Worm (Caenorhabditis elegans) whole organism, young adult: ENCODE data around the gene nhr-270.

Experiments used
- B0035.1 ChIP-seq: sonication (generic microtip); optimal IDR thresholded peaks from 2 replicates; lab custom pipeline; 2016; ENCODE audit warnings: missing genetic modification characterization, mild to moderate bottlenecking, missing compliant biosample characterization, missing genotype, missing genetic modification reagents
- F23B12.7 ChIP-seq: sonication (generic microtip); optimal IDR thresholded peaks from 2 replicates; lab custom pipeline; 2017; ENCODE audit warnings: missing genetic modification characterization, mild to moderate bottlenecking, missing compliant biosample characterization, antibody characterized with exemption, moderate library complexity; ENCODE audit not compliant: insufficient read depth
- F37B4.10 ChIP-seq: fragments of 200-800 bp; sonication (Bioruptor generic); IDR thresholded peaks from 2 replicates; pipeline ENCODE4 v1.3.6; 2022; ENCODE audit warnings: missing genetic modification characterization, missing compliant biosample characterization
- ama-1 ChIP-seq, 3 experiments: fragments of 150-350 bp in 1 of 3; sonication (generic microtip) in 2 of 3; optimal IDR thresholded peaks; 2 replicates each; lab custom pipeline; 2014 to 2018; ENCODE audit warnings: missing biosample characterization in 2 of 3, missing genetic modification characterization in 2 of 3, missing genetic modification reagents in 2 of 3
- aptf-2 ChIP-seq: fragments of 200-800 bp; sonication (Bioruptor generic); conservative IDR thresholded peaks from 2 replicates; pipeline ENCODE4 v1.3.6; 2022; ENCODE audit warnings: missing genetic modification reagents, missing genetic modification characterization, missing compliant biosample characterization
- athp-1 ChIP-seq: sonication (generic microtip); optimal IDR thresholded peaks from 2 replicates; lab custom pipeline; 2017; ENCODE audit warnings: mild to moderate bottlenecking, missing genetic modification characterization, missing compliant biosample characterization
- attf-3 ChIP-seq: fragments of 200-800 bp; sonication (Bioruptor generic); conservative IDR thresholded peaks from 2 replicates; pipeline ENCODE4 v1.3.6; 2022; ENCODE audit warnings: missing genetic modification reagents, missing genetic modification characterization, missing compliant biosample characterization
- bed-2 ChIP-seq: fragments of 200-800 bp; sonication (Bioruptor generic); IDR thresholded peaks from 2 replicates; pipeline ENCODE4 v1.3.6; 2022; ENCODE audit warnings: missing genetic modification reagents, missing genetic modification characterization, missing compliant biosample characterization
- ccch-3 ChIP-seq: fragments of 200-800 bp; sonication (Bioruptor generic); optimal IDR thresholded peaks from 2 replicates; lab custom pipeline; 2018; ENCODE audit warnings: mild to moderate bottlenecking, missing genetic modification characterization, missing compliant biosample characterization
- cebp-1 ChIP-seq, 2 experiments: fragments of 200-800 bp in 1 of 2; sonication (Bioruptor generic) in 1 of 2; sonication (generic microtip) in 1 of 2; IDR thresholded peaks in 1 of 2; optimal IDR thresholded peaks in 1 of 2; 2 replicates each; pipeline versions ENCODE4 v1.3.6 to Lab custom; 2017 to 2022; ENCODE audit warnings: missing compliant biosample characterization in 2 of 2, missing genetic modification characterization in 2 of 2, mild to moderate bottlenecking in 1 of 2, missing genetic modification reagents in 1 of 2, moderate library complexity in 1 of 2
- cebp-2 ChIP-seq: fragments of 200-800 bp; sonication (Bioruptor generic); IDR thresholded peaks from 2 replicates; pipeline ENCODE4 v1.3.6; 2022; ENCODE audit warnings: missing genetic modification characterization, missing compliant biosample characterization
- ceh-91 ChIP-seq: fragments of 200-800 bp; sonication (Bioruptor generic); IDR thresholded peaks from 2 replicates; pipeline ENCODE4 v1.3.6; 2022; ENCODE audit warnings: missing genetic modification reagents, missing genetic modification characterization, missing compliant biosample characterization
- ets-4 ChIP-seq: fragments of 200-800 bp; sonication (Bioruptor generic); optimal IDR thresholded peaks from 2 replicates; lab custom pipeline; 2018; ENCODE audit warnings: mild to moderate bottlenecking, missing genetic modification characterization, missing compliant biosample characterization
- gei-17 ChIP-seq: fragments of 200-800 bp; sonication (Bioruptor generic); optimal IDR thresholded peaks from 2 replicates; lab custom pipeline; 2018; ENCODE audit warnings: mild to moderate bottlenecking, missing genetic modification characterization, missing compliant biosample characterization
- him-1 ChIP-seq: sonication (generic microtip); optimal IDR thresholded peaks from 2 replicates; lab custom pipeline; 2016; ENCODE audit warnings: missing genotype, missing genetic modification reagents, missing genetic modification characterization, missing compliant biosample characterization
- hrde-1 ChIP-seq: sonication (generic microtip); optimal IDR thresholded peaks from 2 replicates; lab custom pipeline; 2016; ENCODE audit warnings: missing genetic modification characterization, mild to moderate bottlenecking, missing compliant biosample characterization, moderate library complexity, missing genotype, missing genetic modification reagents, borderline replicate concordance
- lin-40 ChIP-seq: sonication (generic microtip); optimal IDR thresholded peaks from 2 replicates; lab custom pipeline; 2016; ENCODE audit warnings: missing genetic modification characterization, mild to moderate bottlenecking, missing compliant biosample characterization, missing genotype, missing genetic modification reagents
- madf-3 ChIP-seq: fragments of 200-800 bp; sonication (Bioruptor generic); IDR thresholded peaks from 2 replicates; pipeline ENCODE4 v1.3.6; 2022; ENCODE audit warnings: missing genetic modification reagents, missing genetic modification characterization, missing compliant biosample characterization
- madf-6 ChIP-seq: fragments of 200-800 bp; sonication (Bioruptor generic); IDR thresholded peaks from 2 replicates; pipeline ENCODE4 v1.3.6; 2022; ENCODE audit warnings: missing genetic modification reagents, missing genetic modification characterization, missing compliant biosample characterization
- mcd-1 ChIP-seq: fragments of 200-800 bp; sonication (Bioruptor generic); IDR thresholded peaks from 2 replicates; pipeline ENCODE4 v1.3.6; 2022; ENCODE audit warnings: missing genetic modification reagents, missing genetic modification characterization, missing compliant biosample characterization
- mes-4 ChIP-seq: sonication (generic microtip); optimal IDR thresholded peaks from 2 replicates; lab custom pipeline; 2016; ENCODE audit warnings: missing genotype, missing genetic modification characterization, missing compliant biosample characterization
- nfya-1 ChIP-seq: sonication (generic microtip); optimal IDR thresholded peaks from 2 replicates; lab custom pipeline; 2017; ENCODE audit warnings: antibody characterized with exemption, missing compliant biosample characterization, missing genetic modification characterization, borderline replicate concordance; ENCODE audit not compliant: insufficient read depth
- nfyb-1 ChIP-seq: fragments of 200-800 bp; sonication (Bioruptor generic); IDR thresholded peaks from 2 replicates; pipeline ENCODE4 v1.3.6; 2022; ENCODE audit warnings: missing genetic modification reagents, missing genetic modification characterization, missing compliant biosample characterization
- rec-8 ChIP-seq, 2 experiments: sonication (generic microtip); optimal IDR thresholded peaks; 2 replicates each; lab custom pipeline; 2016; ENCODE audit warnings: mild to moderate bottlenecking in 2 of 2, missing genetic modification characterization in 2 of 2, missing genetic modification reagents in 2 of 2, missing genotype in 2 of 2, missing biosample characterization in 1 of 2, missing compliant biosample characterization in 1 of 2, moderate library complexity in 1 of 2
- snpc-1.1 ChIP-seq: sonication (generic microtip); optimal IDR thresholded peaks from 2 replicates; lab custom pipeline; 2017; ENCODE audit warnings: missing genetic modification characterization, mild to moderate bottlenecking, missing compliant biosample characterization, antibody characterized with exemption, moderate library complexity, missing genotype, missing genetic modification reagents; ENCODE audit not compliant: insufficient read depth
- snpc-4 ChIP-seq, 5 experiments: fragments of 150-350 bp in 1 of 5; sonication (generic microtip) in 4 of 5; optimal IDR thresholded peaks; 2 replicates each; lab custom pipeline; 2014 to 2018; ENCODE audit warnings: missing genetic modification characterization in 5 of 5, missing biosample characterization in 3 of 5, antibody characterized with exemption in 2 of 5, mild to moderate bottlenecking in 2 of 5, missing compliant biosample characterization in 2 of 5, missing genotype in 2 of 5, moderate library complexity in 2 of 5, missing genetic modification reagents in 1 of 5
- tbx-9 ChIP-seq: sonication (generic microtip); optimal IDR thresholded peaks from 2 replicates; lab custom pipeline; 2016; ENCODE audit warnings: borderline replicate concordance, missing genetic modification characterization, inconsistent platforms, missing compliant biosample characterization
- unc-62 ChIP-seq: fragments of 150-350 bp; optimal IDR thresholded peaks from 2 replicates; lab custom pipeline; 2014; ENCODE audit warnings: missing biosample characterization, missing genetic modification reagents, missing genetic modification characterization
- xnd-1 ChIP-seq: sonication (generic microtip); optimal IDR thresholded peaks from 2 replicates; lab custom pipeline; 2016; ENCODE audit warnings: missing genotype, missing genetic modification reagents, missing genetic modification characterization, missing compliant biosample characterization
- zfh-2 ChIP-seq: fragments of 200-800 bp; sonication (Bioruptor generic); conservative IDR thresholded peaks from 2 replicates; pipeline ENCODE4 v1.3.6; 2022; ENCODE audit warnings: missing genetic modification reagents, missing genetic modification characterization, missing compliant biosample characterization
- ztf-22 ChIP-seq: fragments of 200-800 bp; sonication (Bioruptor generic); optimal IDR thresholded peaks from 2 replicates; lab custom pipeline; 2018; ENCODE audit warnings: mild to moderate bottlenecking, missing genetic modification characterization, moderate library complexity, missing compliant biosample characterization
- ztf-6 ChIP-seq: fragments of 200-800 bp; sonication (Bioruptor generic); IDR thresholded peaks from 2 replicates; pipeline ENCODE4 v1.3.6; 2022; ENCODE audit warnings: missing genetic modification reagents, missing genetic modification characterization, missing compliant biosample characterization

nhr-270 gene

ce11 chrV:810281-810862 is 5.8 kb upstream of the nhr-270 start, which contains the start of gene R13D11.4:
Gene R13D11.4 (plus strand): TSS chrV:810812.
- TF ChIP-seq athp-1 (tag; lab: Kevin White, UChicago) (no peak), unc-62 (GFP tag; lab: Kevin White, UChicago) (no peak), ceh-91 (GFP tag; lab: Robert Waterston, UW) (no peak), mcd-1 (GFP tag; lab: Robert Waterston, UW) (no peak), F23B12.7 (tag; lab: Kevin White, UChicago) (no peak), lin-40 (no peak), ccch-3 (GFP tag; lab: Kevin White, UChicago) (no peak)

- TF ChIP-seq rec-8 (tag; optimal IDR thresholded peaks at IDR 0.05; lab: Kevin White, UChicago): no peak
- TF ChIP-seq madf-3 (GFP tag; lab: Robert Waterston, UW): no peak
- no peak for TF ChIP-seq ztf-6 (GFP tag; lab: Robert Waterston, UW)
- no peak for TF ChIP-seq nfyb-1
- no peak for TF ChIP-seq xnd-1 (tag; lab: Kevin White, UChicago)
Observed at ce11 chrV:808260-808659, 3.7 kb upstream of the nhr-270 start.

ce11 chrV:803472-803871 is 1.1 kb downstream of the nhr-270 start:
- no peak for TF ChIP-seq lin-40
- no peak for TF ChIP-seq madf-6 (GFP tag; lab: Robert Waterston, UW)
- no peak for TF ChIP-seq F37B4.10 (GFP tag; lab: Robert Waterston, UW)
- TF ChIP-seq nfya-1 (tag; lab: Kevin White, UChicago): no peak
- no peak for TF ChIP-seq him-1 (tag; lab: Kevin White, UChicago)
- no peak for TF ChIP-seq ztf-22 (GFP tag; lab: Kevin White, UChicago)
- TF ChIP-seq attf-3 (GFP tag; lab: Robert Waterston, UW): no peak
- no peak for TF ChIP-seq gei-17 (GFP tag; lab: Kevin White, UChicago)
- no peak for TF ChIP-seq ztf-6 (GFP tag; lab: Robert Waterston, UW)
- no peak for TF ChIP-seq aptf-2 (GFP tag; lab: Robert Waterston, UW)
- no peak for TF ChIP-seq bed-2 (GFP tag; lab: Robert Waterston, UW)
- TF ChIP-seq tbx-9: no peak

ce11 chrV:802726-803125 is 1.8 kb downstream of the nhr-270 start:
- no peak for TF ChIP-seq hrde-1 (tag; lab: Kevin White, UChicago)
- no peak for TF ChIP-seq ets-4 (GFP tag; lab: Kevin White, UChicago)
- TF ChIP-seq zfh-2 (GFP tag; lab: Robert Waterston, UW): no peak

- TF ChIP-seq B0035.1 (tag; lab: Kevin White, UChicago): no peak
- TF ChIP-seq snpc-4 (GFP tag; optimal IDR thresholded peaks at IDR 0.05; lab: Kevin White, UChicago): no peak
- TF ChIP-seq snpc-4 (tag; optimal IDR thresholded peaks at IDR 0.05; lab: Kevin White, UChicago): no peak
- TF ChIP-seq cebp-1 (GFP tag; IDR thresholded peaks at IDR 0.05; lab: Robert Waterston, UW): no peak
- TF ChIP-seq cebp-1 (tag; optimal IDR thresholded peaks at IDR 0.05; lab: Kevin White, UChicago): no peak
- no peak for TF ChIP-seq snpc-1.1 (tag; lab: Kevin White, UChicago)
- no peak for TF ChIP-seq cebp-2 (GFP tag; lab: Robert Waterston, UW)
- no peak for TF ChIP-seq ama-1 (optimal IDR thresholded peaks at IDR 0.05; lab: Kevin White, UChicago)
- TF ChIP-seq ama-1 (GFP tag; optimal IDR thresholded peaks at IDR 0.05; lab: Kevin White, UChicago): no peak
- no peak for TF ChIP-seq F23B12.7 (tag; lab: Kevin White, UChicago)
- TF ChIP-seq mes-4 (tag; lab: Kevin White, UChicago): no peak
Observed at ce11 chrV:801555-802060, 2.9 kb downstream of the nhr-270 start.
